Worm (Caenorhabditis elegans) whole organism, L4 larva: ENCODE results near the gene M01F1.8.

Source experiments
- D1046.2 ChIP-seq: fragments of 200-800 bp; sonication (Bioruptor generic); IDR thresholded peaks from 2 replicates; pipeline ENCODE4 v1.3.6; 2022; ENCODE audit warnings: missing genetic modification characterization, missing compliant biosample characterization
- R02D3.7 ChIP-seq: fragments of 150-350 bp; sonication (generic microtip); optimal IDR thresholded peaks from 3 replicates; lab custom pipeline; 2014; ENCODE audit warnings: missing biosample characterization, missing genetic modification characterization
- T20F7.1 ChIP-seq: fragments of 200-800 bp; sonication (Bioruptor generic); optimal IDR thresholded peaks from 2 replicates; lab custom pipeline; 2018; ENCODE audit warnings: mild to moderate bottlenecking, missing genetic modification characterization, missing compliant biosample characterization
- Y105C5A.15 ChIP-seq: fragments of 200-800 bp; sonication (Bioruptor generic); IDR thresholded peaks from 2 replicates; pipeline ENCODE4 v1.3.6; 2022; ENCODE audit warnings: missing genetic modification characterization, missing compliant biosample characterization
- ZK337.2 ChIP-seq: fragments of 200-800 bp; sonication (Bioruptor generic); IDR thresholded peaks from 2 replicates; pipeline ENCODE4 v1.3.6; 2022; ENCODE audit warnings: missing genetic modification reagents, missing genetic modification characterization, missing compliant biosample characterization
- aha-1 ChIP-seq: fragments of 150-350 bp; peaks from one replicate; lab custom pipeline; 2014; ENCODE audit warnings: missing biosample characterization, missing genetic modification characterization
- aly-2 ChIP-seq: sonication (generic microtip); optimal IDR thresholded peaks from 2 replicates; lab custom pipeline; 2018; ENCODE audit warnings: missing biosample characterization, missing genetic modification characterization
- dmd-6 ChIP-seq: fragments of 200-800 bp; sonication (Bioruptor generic); IDR thresholded peaks from 2 replicates; pipeline ENCODE4 v1.3.6; 2022; ENCODE audit warnings: missing genetic modification reagents, missing genetic modification characterization, missing compliant biosample characterization
- dpl-1 ChIP-seq: fragments of 150-350 bp; optimal IDR thresholded peaks from 2 replicates; lab custom pipeline; 2014; ENCODE audit warnings: missing biosample characterization, missing genetic modification reagents, missing genetic modification characterization
- dve-1 ChIP-seq: sonication (generic microtip); optimal IDR thresholded peaks from 2 replicates; lab custom pipeline; 2017; ENCODE audit warnings: antibody characterized with exemption, mild to moderate bottlenecking, missing genetic modification characterization, missing compliant biosample characterization; ENCODE audit not compliant: insufficient read depth
- egl-43 ChIP-seq: fragments of 200-800 bp; sonication (Bioruptor generic); IDR thresholded peaks from 2 replicates; pipeline ENCODE4 v1.3.6; 2022; ENCODE audit warnings: missing genetic modification reagents, missing genetic modification characterization, missing compliant biosample characterization
- fkh-10 ChIP-seq: fragments of 150-350 bp; optimal IDR thresholded peaks from 2 replicates; lab custom pipeline; 2014; ENCODE audit warnings: missing biosample characterization, missing genetic modification reagents, missing genetic modification characterization
- gei-8 ChIP-seq: fragments of 200-800 bp; sonication (Bioruptor generic); optimal IDR thresholded peaks from 2 replicates; lab custom pipeline; 2018; ENCODE audit warnings: mild to moderate bottlenecking, missing genetic modification characterization, missing compliant biosample characterization
- hif-1 ChIP-seq, 2 experiments: sonication (generic microtip); optimal IDR thresholded peaks; 2 replicates each; lab custom pipeline; 2016 to 2017; ENCODE audit warnings: missing compliant biosample characterization in 2 of 2, missing genetic modification characterization in 2 of 2, missing genetic modification reagents in 2 of 2, missing genotype in 2 of 2, mild to moderate bottlenecking in 1 of 2
- hlh-30 ChIP-seq: sonication (generic microtip); optimal IDR thresholded peaks from 2 replicates; lab custom pipeline; 2017; ENCODE audit warnings: antibody characterized with exemption, mild to moderate bottlenecking, missing genetic modification characterization, missing compliant biosample characterization; ENCODE audit not compliant: insufficient read depth
- hmg-1.1 ChIP-seq: fragments of 200-800 bp; sonication (Bioruptor generic); IDR thresholded peaks from 2 replicates; pipeline ENCODE4 v1.3.6; 2022; ENCODE audit warnings: missing genetic modification reagents, missing genetic modification characterization, missing compliant biosample characterization
- jun-1 ChIP-seq: fragments of 150-350 bp; optimal IDR thresholded peaks from 2 replicates; lab custom pipeline; 2014; ENCODE audit warnings: missing biosample characterization, missing genetic modification reagents, missing genetic modification characterization
- lin-38 ChIP-seq: fragments of 200-800 bp; sonication (Bioruptor generic); IDR thresholded peaks from 2 replicates; pipeline ENCODE4 v1.3.6; 2022; ENCODE audit warnings: missing genetic modification reagents, missing genetic modification characterization, missing compliant biosample characterization
- lsy-2 ChIP-seq, 2 experiments: fragments of 150-350 bp in 1 of 2; sonication (generic microtip) in 1 of 2; optimal IDR thresholded peaks; 2 replicates each; lab custom pipeline; 2014 to 2017; ENCODE audit warnings: missing biosample characterization in 2 of 2, missing genetic modification characterization in 2 of 2
- mdl-1 ChIP-seq, 2 experiments: fragments of 150-350 bp in 1 of 2; sonication (generic microtip) in 1 of 2; optimal IDR thresholded peaks; 2 replicates each; lab custom pipeline; 2014 to 2017; ENCODE audit warnings: missing biosample characterization in 2 of 2, missing genetic modification characterization in 2 of 2
- mep-1 ChIP-seq: fragments of 150-350 bp; sonication (generic microtip); optimal IDR thresholded peaks from 3 replicates; lab custom pipeline; 2014; ENCODE audit warnings: missing biosample characterization, missing genetic modification characterization
- mes-2 ChIP-seq: sonication (generic microtip); optimal IDR thresholded peaks from 2 replicates; lab custom pipeline; 2016; ENCODE audit warnings: missing genotype, mild to moderate bottlenecking, missing genetic modification characterization, missing compliant biosample characterization; ENCODE audit not compliant: poor library complexity, severe bottlenecking
- nhr-28 ChIP-seq: fragments of 150-350 bp; optimal IDR thresholded peaks from 2 replicates; lab custom pipeline; 2014; ENCODE audit warnings: missing biosample characterization, missing genetic modification characterization
- nhr-48 ChIP-seq: sonication (generic microtip); optimal IDR thresholded peaks from 2 replicates; lab custom pipeline; 2016; ENCODE audit warnings: mild to moderate bottlenecking, missing genetic modification characterization, missing compliant biosample characterization
- nhr-6 ChIP-seq: fragments of 150-350 bp; optimal IDR thresholded peaks from 2 replicates; lab custom pipeline; 2014; ENCODE audit warnings: missing biosample characterization, missing genetic modification characterization
- nhr-76 ChIP-seq: fragments of 150-350 bp; optimal IDR thresholded peaks from 2 replicates; lab custom pipeline; 2014; ENCODE audit warnings: missing biosample characterization, missing genetic modification characterization
- nhr-77 ChIP-seq: fragments of 150-350 bp; optimal IDR thresholded peaks from 2 replicates; lab custom pipeline; 2014; ENCODE audit warnings: missing biosample characterization, missing genetic modification characterization
- rbr-2 ChIP-seq: sonication (generic microtip); optimal IDR thresholded peaks from 2 replicates; lab custom pipeline; 2016; ENCODE audit warnings: missing genotype, missing genetic modification characterization, missing compliant biosample characterization
- saeg-2 ChIP-seq: fragments of 200-800 bp; sonication (Bioruptor generic); IDR thresholded peaks from 2 replicates; pipeline ENCODE4 v1.3.6; 2022; ENCODE audit warnings: missing genetic modification reagents, missing genetic modification characterization, missing compliant biosample characterization
- snpc-1.2 ChIP-seq: fragments of 200-800 bp; sonication (Bioruptor generic); IDR thresholded peaks from 2 replicates; pipeline ENCODE4 v1.3.6; 2022; ENCODE audit warnings: missing genetic modification reagents, missing genetic modification characterization, missing compliant biosample characterization
- snpc-4 ChIP-seq: fragments of 150-350 bp; optimal IDR thresholded peaks from 2 replicates; lab custom pipeline; 2014; ENCODE audit warnings: missing biosample characterization, missing genetic modification characterization
- tra-1 ChIP-seq: fragments of 200-800 bp; sonication (Bioruptor generic); IDR thresholded peaks from 2 replicates; pipeline ENCODE4 v1.3.6; 2022; ENCODE audit warnings: missing genetic modification reagents, missing genetic modification characterization, missing compliant biosample characterization
- unc-130 ChIP-seq: sonication (generic microtip); optimal IDR thresholded peaks from 2 replicates; lab custom pipeline; 2016; ENCODE audit warnings: missing genetic modification reagents, missing genetic modification characterization, missing compliant biosample characterization
- zag-1 ChIP-seq: fragments of 150-350 bp; optimal IDR thresholded peaks from 2 replicates; lab custom pipeline; 2014; ENCODE audit warnings: missing biosample characterization, missing genetic modification characterization
- ztf-7 ChIP-seq: fragments of 150-350 bp; optimal IDR thresholded peaks from 2 replicates; lab custom pipeline; 2014; ENCODE audit warnings: missing biosample characterization, missing genetic modification characterization

M01F1.8 gene

DNA sequence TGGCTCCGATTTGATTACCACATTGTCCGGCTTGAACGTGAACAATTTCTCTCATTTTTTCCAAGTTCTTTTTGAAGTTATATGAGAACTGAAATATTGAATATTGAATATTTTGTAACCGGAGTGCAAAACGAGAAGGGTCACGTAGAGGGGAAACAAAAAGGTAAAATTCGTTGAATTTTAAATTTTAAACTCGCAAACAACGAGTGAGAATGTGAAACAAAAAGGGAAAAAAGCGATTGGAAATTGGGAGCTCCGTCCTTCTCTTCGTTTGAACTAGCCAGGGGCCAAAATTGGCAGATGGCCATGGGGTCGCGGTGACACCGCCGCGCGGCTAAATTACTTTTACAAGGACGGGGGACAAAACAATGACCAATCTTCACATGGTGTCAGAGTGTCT is 39.2 kb upstream of the M01F1.8 start, which contains the start of gene ben-1:
Gene ben-1 (minus strand): TSS at position 101 of the 400 bp plus-strand sequence.
- TF ChIP-seq T20F7.1, result no peak
- no peak for TF ChIP-seq nhr-48 (tag; lab: Kevin White, UChicago)
- no peak for TF ChIP-seq gei-8 (GFP tag; lab: Kevin White, UChicago)

DNA sequence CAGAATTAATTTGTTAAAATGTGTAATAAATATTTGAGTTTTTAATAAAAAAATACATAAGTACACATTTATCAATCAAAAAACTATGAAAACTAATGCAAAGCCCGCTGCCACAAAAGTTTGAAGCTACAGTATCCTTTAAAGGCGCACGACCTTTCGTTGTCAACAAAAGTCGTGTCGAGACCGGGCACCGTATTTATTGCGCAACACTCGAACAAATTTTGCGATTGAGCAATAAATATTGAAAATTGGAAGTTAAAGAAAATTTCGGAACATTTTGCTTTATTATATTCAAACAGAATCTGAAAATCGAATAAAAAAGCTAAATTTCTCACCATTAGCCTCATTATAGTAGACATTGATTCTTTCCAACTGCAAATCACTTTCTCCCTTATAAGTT is 38.7 kb upstream of the M01F1.8 start:
- TF ChIP-seq aly-2 (tag; lab: Kevin White, UChicago) (no peak), mdl-1 (tag; optimal IDR thresholded peaks at IDR 0.05; lab: Kevin White, UChicago) (no peak), fkh-10 (GFP tag; lab: Kevin White, UChicago) (no peak), zag-1 (tag; lab: Kevin White, UChicago) (no peak), jun-1 (no peak), aha-1 (tag; lab: Kevin White, UChicago) (peak; percentile 22), nhr-76 (tag; lab: Kevin White, UChicago) (no peak), dve-1 (tag; lab: Kevin White, UChicago) (no peak), R02D3.7 (tag; lab: Kevin White, UChicago) (no peak)

- TF ChIP-seq lin-38 (GFP tag; lab: Robert Waterston, UW), result peak; percentile 94
- peak in 1 of 2 experiments; percentile 68 for TF ChIP-seq hif-1 (tag; optimal IDR thresholded peaks at IDR 0.05; lab: Kevin White, UChicago)
- no peak for TF ChIP-seq Y105C5A.15 (GFP tag; lab: Robert Waterston, UW)
- TF ChIP-seq lsy-2 (tag; optimal IDR thresholded peaks at IDR 0.05; lab: Kevin White, UChicago), result peak in 1 of 2 experiments; percentile 72
- TF ChIP-seq ztf-7 (tag; lab: Kevin White, UChicago), result no peak
- no peak for TF ChIP-seq T20F7.1
- peak; percentile 25 for TF ChIP-seq hlh-30 (tag; lab: Kevin White, UChicago)
- TF ChIP-seq mes-2 (tag; lab: Kevin White, UChicago), result peak; percentile 91
- TF ChIP-seq unc-130 (GFP tag; lab: Kevin White, UChicago), result peak; percentile 72
- TF ChIP-seq dpl-1 (GFP tag; lab: Kevin White, UChicago), result peak; percentile 57
- peak; percentile 59 for TF ChIP-seq hmg-1.1 (GFP tag; lab: Robert Waterston, UW)
- peak; percentile 69 for TF ChIP-seq mep-1
- TF ChIP-seq rbr-2 (tag; lab: Kevin White, UChicago), result peak; percentile 28
- TF ChIP-seq ZK337.2 (GFP tag; lab: Robert Waterston, UW), result 0 out of 2 replicates have a peak, but pooled peaks have one; percentile 33
- TF ChIP-seq nhr-6 (tag; lab: Kevin White, UChicago), result peak; percentile 18
- peak; percentile 39 for TF ChIP-seq nhr-28 (tag; lab: Kevin White, UChicago)
- peak; percentile 18; the same call in 1 of the 2 replicates for TF ChIP-seq dmd-6
- TF ChIP-seq snpc-4, result no peak
- peak; percentile 73 for TF ChIP-seq nhr-77
Measured at ce11 chrIII:3540424-3540823, 38.1 kb upstream of the M01F1.8 start.

DNA sequence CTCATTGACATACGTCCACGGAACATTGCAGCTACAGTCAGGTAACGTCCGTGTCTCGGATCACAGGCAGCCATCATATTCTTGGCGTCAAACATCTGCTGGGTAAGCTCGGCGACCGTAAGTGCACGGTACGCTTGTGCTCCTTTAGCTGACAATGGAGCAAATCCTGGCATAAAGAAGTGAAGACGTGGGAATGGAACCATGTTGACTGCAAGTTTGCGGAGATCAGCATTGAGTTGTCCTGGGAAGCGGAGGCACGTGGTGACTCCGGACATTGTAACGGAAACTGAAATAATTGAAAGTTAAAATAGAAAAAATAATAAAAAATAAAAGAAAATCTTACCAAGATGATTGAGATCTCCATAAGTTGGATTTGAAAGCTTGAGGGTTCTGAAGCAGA is 37.1 kb upstream of the M01F1.8 start:
- TF ChIP-seq lsy-2 (tag; optimal IDR thresholded peaks at IDR 0.05; lab: Kevin White, UChicago) (no peak), aha-1 (tag; lab: Kevin White, UChicago) (peak; percentile 91), saeg-2 (GFP tag; lab: Robert Waterston, UW) (no peak), snpc-1.2 (GFP tag; lab: Robert Waterston, UW) (no peak), mes-2 (tag; lab: Kevin White, UChicago) (no peak), tra-1 (GFP tag; lab: Robert Waterston, UW) (no peak)

- TF ChIP-seq lin-38 (GFP tag; lab: Robert Waterston, UW), result peak; percentile 25; the same call in 1 of the 2 replicates
- TF ChIP-seq tra-1 (GFP tag; lab: Robert Waterston, UW), result 0 out of 2 replicates have a peak, but pooled peaks have one; percentile 18
- no peak for TF ChIP-seq D1046.2 (GFP tag; lab: Robert Waterston, UW)
- TF ChIP-seq egl-43 (GFP tag; lab: Robert Waterston, UW), result 0 out of 2 replicates have a peak, but pooled peaks have one; percentile 9
Measured at ce11 chrIII:3537401-3537800, 35.1 kb upstream of the M01F1.8 start, which contains the start of gene cfap-20. Gene cfap-20, minus strand, starts transcription at chrIII:3537501.
